Worm (Caenorhabditis elegans): ENCODE measurements around the gene B0554.7.

Gene B0554.7

DNA sequence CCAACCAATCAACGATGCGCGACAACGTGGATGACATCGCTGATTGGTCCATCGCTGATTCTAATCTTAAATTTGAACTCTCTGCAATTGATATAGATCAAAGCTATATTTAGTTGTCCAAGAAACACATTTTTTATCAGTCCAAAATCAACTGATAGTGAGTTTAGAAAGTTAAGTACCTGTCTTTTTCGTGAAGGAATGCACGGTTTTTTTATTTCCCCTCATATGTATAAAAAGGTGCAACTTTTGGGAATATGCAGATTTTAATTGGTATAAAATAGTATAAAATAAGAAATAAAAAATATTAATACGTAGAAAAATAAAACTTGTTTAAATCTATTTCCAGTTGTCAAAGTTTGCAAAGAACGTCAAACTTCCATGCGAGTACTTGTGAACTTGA is 22.4 kb downstream of the B0554.7 start, which contains the start of gene Y39D8A.1:
Y39D8A.1 (plus strand) TSS at position 301 of the 400 bp plus-strand sequence.
- TF ChIP-seq cebp-1 (GFP tag; IDR thresholded peaks at IDR 0.05) (no peak), cebp-1 (tag; optimal IDR thresholded peaks at IDR 0.05) (no peak), mcd-1 (GFP tag; IDR thresholded peaks at IDR 0.05) (no peak), hsf-1 (GFP tag; IDR thresholded peaks at IDR 0.05) (no peak), ceh-79 (tag; optimal IDR thresholded peaks at IDR 0.05) (no peak), K11D2.4 (GFP tag; IDR thresholded peaks at IDR 0.05) (no peak), nhr-90 (tag; optimal IDR thresholded peaks at IDR 0.05) (no peak), B0261.1 (tag; optimal IDR thresholded peaks at IDR 0.05) (no peak), C06A6.2 (GFP tag; conservative IDR thresholded peaks at IDR 0.05) (no peak), egl-18 (GFP tag; IDR thresholded peaks at IDR 0.05) (no peak), F10E7.11 (tag; optimal IDR thresholded peaks at IDR 0.05) (no peak), athp-1 (tag; optimal IDR thresholded peaks at IDR 0.05) (no peak), die-1 (tag; optimal IDR thresholded peaks at IDR 0.05) (no peak), F55B11.4 (tag; optimal IDR thresholded peaks at IDR 0.05; ENCODE audit: borderline replicate concordance, insufficient read depth) (no peak), nhr-80 (tag; optimal IDR thresholded peaks at IDR 0.05) (no peak), sdz-38 (tag; optimal IDR thresholded peaks at IDR 0.05) (no peak), let-607 (tag; optimal IDR thresholded peaks at IDR 0.05) (no peak), mes-4 (tag; optimal IDR thresholded peaks at IDR 0.05) (no peak), ztf-22 (GFP tag; optimal IDR thresholded peaks at IDR 0.05) (no peak), C17E4.6 (GFP tag; IDR thresholded peaks at IDR 0.05) (no peak)

DNA sequence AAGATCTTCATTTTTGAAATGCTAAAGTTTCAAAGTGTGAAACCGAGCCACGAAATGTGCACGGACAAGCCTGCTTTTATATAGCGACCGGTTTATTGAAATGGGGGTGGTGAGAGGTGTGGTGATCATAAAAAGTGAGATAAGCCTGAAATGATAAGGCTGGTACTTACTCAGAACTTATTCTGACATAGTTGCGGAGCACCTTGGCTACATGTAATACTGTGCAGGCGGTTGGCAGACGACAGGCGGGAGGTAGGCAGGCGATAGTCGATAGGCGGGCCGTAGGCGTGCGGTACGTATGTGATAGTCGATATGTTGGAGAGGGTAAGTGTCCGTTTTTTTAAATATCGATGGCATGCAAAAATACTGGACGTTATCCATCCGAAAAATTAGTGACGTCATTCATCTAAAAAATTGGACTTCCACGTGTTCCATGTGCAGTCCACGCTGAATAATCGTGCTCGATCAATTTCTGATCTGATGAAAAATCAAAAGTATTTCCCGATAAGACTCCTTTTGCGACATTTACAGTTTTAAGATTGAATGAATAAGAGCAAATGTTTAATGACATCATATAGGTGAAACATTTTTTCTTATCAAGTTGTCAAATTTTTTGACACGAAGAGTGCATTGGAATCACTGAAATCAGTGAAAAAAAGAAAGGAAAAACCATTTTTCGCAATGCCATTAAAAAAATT is 23.0 kb downstream of the B0554.7 start, which contains the start of gene irg-8:
irg-8 (minus strand) TSS at position 51 of the 698 bp plus-strand sequence.
- TF ChIP-seq atf-7 (tag; optimal IDR thresholded peaks at IDR 0.05), result peak; percentile 79
- TF ChIP-seq mxl-1 (tag; optimal IDR thresholded peaks at IDR 0.05), result no peak
- peak; percentile 70 for TF ChIP-seq unc-62 (GFP tag; optimal IDR thresholded peaks at IDR 0.05)
- no peak for TF ChIP-seq hlh-12 (tag; optimal IDR thresholded peaks at IDR 0.05)
- TF ChIP-seq let-607 (tag; optimal IDR thresholded peaks at IDR 0.05), result peak in 1 of 2 experiments; percentile 45
- no peak for TF ChIP-seq efl-1 (GFP tag; optimal IDR thresholded peaks at IDR 0.05)
- no peak for TF ChIP-seq bed-1 (GFP tag; IDR thresholded peaks at IDR 0.05)
- no peak for TF ChIP-seq snpc-4 (GFP tag; optimal IDR thresholded peaks at IDR 0.05)
- TF ChIP-seq snpc-4 (tag; optimal IDR thresholded peaks at IDR 0.05), result no peak
- TF ChIP-seq dpff-1 (tag; optimal IDR thresholded peaks at IDR 0.05), result no peak
- TF ChIP-seq snpc-1.1 (tag; optimal IDR thresholded peaks at IDR 0.05; ENCODE audit: insufficient read depth), result no peak
- peak; percentile 35 for TF ChIP-seq nhr-80 (tag; optimal IDR thresholded peaks at IDR 0.05)
- no peak for TF ChIP-seq somi-1 (GFP tag; optimal IDR thresholded peaks at IDR 0.05)
- TF ChIP-seq aptf-3 (GFP tag; IDR thresholded peaks at IDR 0.05), result no peak
- TF ChIP-seq ztf-25 (GFP tag; IDR thresholded peaks at IDR 0.05), result no peak

DNA sequence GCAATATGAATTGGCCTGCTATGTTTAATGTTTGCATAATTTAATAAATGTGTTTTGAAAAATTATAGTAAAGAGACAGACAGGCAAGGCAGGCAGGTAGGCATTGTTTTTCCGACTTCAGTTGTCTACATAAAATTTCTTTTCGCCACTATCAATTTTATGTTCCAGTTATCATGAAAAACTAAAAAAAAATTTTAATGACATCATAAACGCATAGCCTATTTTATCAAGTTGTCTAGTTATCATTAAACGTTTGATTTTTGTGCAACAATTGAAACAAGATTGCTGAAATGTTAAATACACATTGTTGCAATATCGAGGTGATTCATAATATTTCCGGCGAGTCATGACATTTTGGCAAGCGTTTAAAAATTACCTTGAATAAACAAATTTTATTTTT is 25.8 kb downstream of the B0554.7 start:
- TF ChIP-seq nhr-80 (tag; optimal IDR thresholded peaks at IDR 0.05) (peak; percentile 24), mes-4 (tag; optimal IDR thresholded peaks at IDR 0.05) (no peak), unc-62 (GFP tag; optimal IDR thresholded peaks at IDR 0.05) (peak; percentile 46), nfya-1 (tag; optimal IDR thresholded peaks at IDR 0.05; ENCODE audit: borderline replicate concordance, insufficient read depth) (no peak), ets-4 (GFP tag; optimal IDR thresholded peaks at IDR 0.05) (no peak), sptf-2 (GFP tag; optimal IDR thresholded peaks at IDR 0.05) (no peak), snpc-1.1 (tag; optimal IDR thresholded peaks at IDR 0.05; ENCODE audit: insufficient read depth) (no peak), Y53F4B.3 (GFP tag; IDR thresholded peaks at IDR 0.05) (no peak), F39B2.1 (GFP tag; IDR thresholded peaks at IDR 0.05) (no peak), ceh-79 (tag; optimal IDR thresholded peaks at IDR 0.05) (no peak)

Measured in whole organism, young adult.